Fruit fly (Drosophila melanogaster) whole organism, embryonic: ENCODE measurements around the gene Mics1.

Source experiments
- Awh ChIP-seq: fragments of 200-800 bp; sonication (Bioruptor generic); IDR thresholded peaks from 2 replicates; pipeline ENCODE4, ENCODE4 v1.3.6; 2022; ENCODE audit warnings: missing biosample characterization, missing genetic modification characterization
- Bgb ChIP-seq: fragments of 200-800 bp; sonication (Bioruptor generic); IDR thresholded peaks from 2 replicates; pipeline ENCODE4 v1.3.6; 2022; ENCODE audit warnings: missing biosample characterization, missing genetic modification characterization; ENCODE audit not compliant: partially characterized antibody
- CG12744 ChIP-seq: fragments of 200-800 bp; sonication (Bioruptor generic); optimal IDR thresholded peaks from 2 replicates; lab custom pipeline; 2016; ENCODE audit warnings: missing biosample characterization, missing genetic modification characterization
- CG13287 ChIP-seq: fragments of 200-800 bp; sonication (Bioruptor generic); IDR thresholded peaks from 2 replicates; pipeline ENCODE4 v1.3.6; 2022; ENCODE audit warnings: missing biosample characterization, missing genetic modification characterization; ENCODE audit not compliant: partially characterized antibody
- CG15514 ChIP-seq: fragments of 200-800 bp; sonication (Bioruptor generic); optimal IDR thresholded peaks from 3 replicates; lab custom pipeline; 2017; ENCODE audit warnings: missing biosample characterization, missing genetic modification characterization, mild to moderate bottlenecking, moderate library complexity, missing genetic modification reagents
- CG16813 ChIP-seq: fragments of 200-800 bp; sonication (Bioruptor generic); IDR thresholded peaks from 3 replicates; pipeline ENCODE4 v1.3.6; 2022; ENCODE audit warnings: missing biosample characterization, missing genetic modification characterization; ENCODE audit not compliant: partially characterized antibody
- CG16863 ChIP-seq: fragments of 200-800 bp; sonication (Bioruptor generic); optimal IDR thresholded peaks from 3 replicates; lab custom pipeline; 2016; ENCODE audit warnings: missing biosample characterization, missing genetic modification characterization
- CG17328 ChIP-seq: fragments of 200-800 bp; sonication (Bioruptor generic); IDR thresholded peaks from 2 replicates; pipeline ENCODE4 v1.3.6; 2022; ENCODE audit warnings: missing biosample characterization, missing genetic modification characterization
- CG17359 ChIP-seq: fragments of 200-800 bp; sonication (Bioruptor generic); optimal IDR thresholded peaks from 3 replicates; lab custom pipeline; 2018; ENCODE audit warnings: missing biosample characterization, mild to moderate bottlenecking, missing genetic modification characterization, moderate library complexity
- CG17361 ChIP-seq: fragments of 200-800 bp; sonication (Bioruptor generic); IDR thresholded peaks from 3 replicates; pipeline ENCODE4 v1.3.6; 2022; ENCODE audit warnings: missing biosample characterization, missing genetic modification characterization
- CG2116 ChIP-seq: fragments of 200-800 bp; sonication (Bioruptor generic); optimal IDR thresholded peaks from 3 replicates; lab custom pipeline; 2018; ENCODE audit warnings: missing biosample characterization, mild to moderate bottlenecking, missing genetic modification characterization
- CG2199 ChIP-seq: fragments of 200-800 bp; sonication (Bioruptor generic); IDR thresholded peaks from 3 replicates; pipeline ENCODE4 v1.3.6; 2022; ENCODE audit warnings: missing biosample characterization, missing genetic modification characterization
- CG32532 ChIP-seq: fragments of 200-800 bp; sonication (Bioruptor generic); IDR thresholded peaks from 2 replicates; pipeline ENCODE4 v1.3.6; 2022; ENCODE audit warnings: missing biosample characterization, missing genetic modification characterization
- CG34224 ChIP-seq: fragments of 200-800 bp; sonication (Bioruptor generic); IDR thresholded peaks from 3 replicates; pipeline ENCODE4 v1.3.6; 2022; ENCODE audit warnings: missing biosample characterization, missing genetic modification characterization; ENCODE audit not compliant: partially characterized antibody
- CG42726 ChIP-seq: fragments of 200-800 bp; sonication (Bioruptor generic); IDR thresholded peaks from 2 replicates; pipeline ENCODE4 v1.3.6; 2022; ENCODE audit warnings: missing biosample characterization, missing genetic modification characterization; ENCODE audit not compliant: partially characterized antibody
- CG4282 ChIP-seq: fragments of 200-800 bp; sonication (Bioruptor generic); optimal IDR thresholded peaks from 2 replicates; lab custom pipeline; 2016; ENCODE audit warnings: missing biosample characterization, missing genetic modification characterization
- CG4617 ChIP-seq: fragments of 200-800 bp; sonication (Bioruptor generic); optimal IDR thresholded peaks from 3 replicates; lab custom pipeline; 2016; ENCODE audit warnings: missing biosample characterization, missing genetic modification characterization, borderline replicate concordance
- CG7963 ChIP-seq: fragments of 200-800 bp; sonication (Bioruptor generic); IDR thresholded peaks from 3 replicates; pipeline ENCODE4 v1.3.6; 2022; ENCODE audit warnings: missing biosample characterization, missing genetic modification characterization; ENCODE audit not compliant: partially characterized antibody
- CG8924 ChIP-seq: fragments of 200-800 bp; optimal IDR thresholded peaks from 3 replicates; lab custom pipeline; 2019; ENCODE audit warnings: missing biosample characterization, mild to moderate bottlenecking, missing genetic modification characterization, moderate library complexity
- CG9437 ChIP-seq: fragments of 200-800 bp; sonication (Bioruptor generic); optimal IDR thresholded peaks from 2 replicates; lab custom pipeline; 2018; ENCODE audit warnings: missing biosample characterization, mild to moderate bottlenecking, missing genetic modification characterization
- CG9727 ChIP-seq: fragments of 200-800 bp; sonication (Bioruptor generic); optimal IDR thresholded peaks from 3 replicates; lab custom pipeline; 2017; ENCODE audit warnings: missing biosample characterization, mild to moderate bottlenecking, missing genetic modification characterization
- Dll ChIP-seq: fragments of 200-800 bp; sonication (Bioruptor generic); IDR thresholded peaks from 4 replicates; pipeline ENCODE4 v1.3.6; 2022; ENCODE audit warnings: missing biosample characterization, missing genetic modification characterization; ENCODE audit not compliant: partially characterized antibody
- HLH4C ChIP-seq: fragments of 200-800 bp; sonication (Bioruptor generic); IDR thresholded peaks from 3 replicates; pipeline ENCODE4 v1.3.6; 2022; ENCODE audit warnings: missing biosample characterization, missing genetic modification characterization; ENCODE audit not compliant: partially characterized antibody
- Opbp ChIP-seq: fragments of 200-800 bp; sonication (Bioruptor generic); IDR thresholded peaks from 3 replicates; pipeline ENCODE4 v1.3.6; 2022; ENCODE audit warnings: missing biosample characterization, missing genetic modification characterization; ENCODE audit not compliant: partially characterized antibody
- Scr ChIP-seq: fragments of 200-800 bp; sonication (Bioruptor generic); IDR thresholded peaks from 2 replicates; pipeline ENCODE4 v1.3.6; 2022; ENCODE audit warnings: missing biosample characterization, missing genetic modification characterization; ENCODE audit not compliant: partially characterized antibody
- ac ChIP-seq: fragments of 200-800 bp; sonication (Bioruptor generic); optimal IDR thresholded peaks from 3 replicates; lab custom pipeline; 2017; ENCODE audit warnings: missing biosample characterization, mild to moderate bottlenecking, missing genetic modification characterization
- amos ChIP-seq: fragments of 200-800 bp; sonication (Bioruptor generic); IDR thresholded peaks from 2 replicates; pipeline ENCODE4 v1.3.6; 2022; ENCODE audit warnings: missing biosample characterization, missing genetic modification characterization; ENCODE audit not compliant: partially characterized antibody
- ato ChIP-seq: fragments of 200-800 bp; sonication (Bioruptor generic); IDR thresholded peaks from 2 replicates; pipeline ENCODE4 v1.3.6; 2022; ENCODE audit warnings: missing biosample characterization, missing genetic modification characterization; ENCODE audit not compliant: partially characterized antibody
- bbx ChIP-seq: fragments of 200-800 bp; sonication (Bioruptor generic); IDR thresholded peaks from 2 replicates; pipeline ENCODE4 v1.3.6; 2022; ENCODE audit warnings: missing biosample characterization, missing genetic modification characterization; ENCODE audit not compliant: partially characterized antibody
- disco-r ChIP-seq: fragments of 200-800 bp; sonication (Bioruptor generic); optimal IDR thresholded peaks from 2 replicates; lab custom pipeline; 2016; ENCODE audit warnings: missing biosample characterization, missing genetic modification characterization
- eve ChIP-seq, 2 experiments: fragments of >200 bp; optimal IDR thresholded peaks; 2 replicates each; lab custom pipeline; 2017; ENCODE audit warnings: missing biosample characterization in 2 of 2, missing genetic modification characterization in 2 of 2
- hbn ChIP-seq: fragments of 200-800 bp; sonication (Bioruptor generic); IDR thresholded peaks from 2 replicates; pipeline ENCODE4 v1.3.6; 2022; ENCODE audit warnings: missing biosample characterization, missing genetic modification characterization; ENCODE audit not compliant: partially characterized antibody
- inv ChIP-seq: fragments of 200-800 bp; sonication (Bioruptor generic); IDR thresholded peaks from 2 replicates; pipeline ENCODE4 v1.3.6; 2022; ENCODE audit warnings: missing biosample characterization, missing genetic modification characterization; ENCODE audit not compliant: partially characterized antibody
- knrl ChIP-seq: fragments of 200-800 bp; sonication (Bioruptor generic); IDR thresholded peaks from 3 replicates; pipeline ENCODE4 v1.3.6; 2022; ENCODE audit warnings: missing biosample characterization, missing genetic modification characterization; ENCODE audit not compliant: partially characterized antibody
- mirr ChIP-seq: fragments of 200-800 bp; sonication (Bioruptor generic); optimal IDR thresholded peaks from 3 replicates; lab custom pipeline; 2018; ENCODE audit warnings: missing biosample characterization, mild to moderate bottlenecking, missing genetic modification characterization
- mld ChIP-seq: fragments of 200-800 bp; sonication (Bioruptor generic); IDR thresholded peaks from 3 replicates; pipeline ENCODE4 v1.3.6; 2022; ENCODE audit warnings: missing biosample characterization, missing genetic modification characterization; ENCODE audit not compliant: partially characterized antibody
- pan ChIP-seq, 4 experiments: fragments of >200 bp in 3 of 4; fragments of 200-800 bp in 1 of 4; sonication (Bioruptor generic) in 1 of 4; optimal IDR thresholded peaks in 3 of 4; IDR thresholded peaks in 1 of 4; 2 replicates each; pipeline versions ENCODE4 v1.3.6 to Lab custom; 2017 to 2022; ENCODE audit warnings: missing biosample characterization in 2 of 4, missing genetic modification characterization in 2 of 4, mixed read lengths in 1 of 4
- pnt ChIP-seq: fragments of 200-800 bp; sonication (Bioruptor generic); optimal IDR thresholded peaks from 3 replicates; lab custom pipeline; 2016; ENCODE audit warnings: missing biosample characterization, missing genetic modification characterization
- psq ChIP-seq: fragments of 200-800 bp; sonication (Bioruptor generic); optimal IDR thresholded peaks from 2 replicates; lab custom pipeline; 2017; ENCODE audit warnings: missing biosample characterization, missing genetic modification characterization
- row ChIP-seq: fragments of 200-800 bp; sonication (Bioruptor generic); IDR thresholded peaks from 3 replicates; pipeline ENCODE4 v1.3.6; 2022; ENCODE audit warnings: missing biosample characterization, missing genetic modification characterization
- sens ChIP-seq: fragments of 200-800 bp; sonication (Bioruptor generic); peaks from one replicate; lab custom pipeline; 2016; ENCODE audit warnings: missing biosample characterization, missing genetic modification characterization
- seq ChIP-seq: fragments of 200-800 bp; sonication (Bioruptor generic); IDR thresholded peaks from 2 replicates; pipeline ENCODE4 v1.3.6; 2022; ENCODE audit warnings: missing biosample characterization, missing genetic modification characterization
- slbo ChIP-seq: fragments of 200-800 bp; sonication (Bioruptor generic); IDR thresholded peaks from 2 replicates; pipeline ENCODE4 v1.3.6; 2022; ENCODE audit warnings: missing biosample characterization, missing genetic modification characterization
- sna ChIP-seq: fragments of 200-800 bp; sonication (Bioruptor generic); IDR thresholded peaks from 2 replicates; pipeline ENCODE4 v1.3.6; 2022; ENCODE audit warnings: missing biosample characterization, missing genetic modification characterization; ENCODE audit not compliant: partially characterized antibody
- tap ChIP-seq: fragments of 200-800 bp; optimal IDR thresholded peaks from 3 replicates; lab custom pipeline; 2019; ENCODE audit warnings: missing biosample characterization, mild to moderate bottlenecking, missing genetic modification characterization, moderate library complexity
- tna ChIP-seq: fragments of 200-800 bp; sonication (Bioruptor generic); IDR thresholded peaks from 2 replicates; pipeline ENCODE4 v1.3.6; 2022; ENCODE audit warnings: missing biosample characterization, missing genetic modification characterization; ENCODE audit not compliant: partially characterized antibody

Mics1 gene

DNA sequence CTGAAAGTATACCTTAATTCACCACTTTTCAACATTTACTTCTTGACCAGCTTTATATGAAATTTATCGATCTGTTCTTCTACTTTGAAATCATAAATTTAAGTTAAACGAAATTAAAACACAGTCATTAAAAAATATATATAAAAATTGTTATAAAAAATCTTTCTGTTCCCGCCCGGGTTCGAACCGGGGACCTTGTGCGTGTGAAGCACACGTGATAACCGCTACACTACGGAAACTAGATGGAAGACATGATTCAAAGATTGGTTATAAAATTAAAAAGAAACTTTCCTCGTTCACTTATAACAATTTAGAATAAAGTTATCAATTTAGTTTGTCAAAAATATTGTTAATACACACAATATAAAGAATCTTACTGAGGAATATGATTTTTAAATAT, 30.3 kb downstream of the Mics1 start (continued):
- TF ChIP-seq CG2116 (GFP tag; lab: Kevin White, UChicago) (no peak), eve (GFP tag; optimal IDR thresholded peaks at IDR 0.05; lab: Kevin White, UChicago) (peak in 1 of 2 experiments; percentile 13), CG4282 (GFP tag; lab: Kevin White, UChicago) (no peak), tna (GFP tag; lab: Robert Waterston, UW) (peak; percentile 63), row (no peak), seq (GFP tag; lab: Robert Waterston, UW) (no peak), pan (optimal IDR thresholded peaks at IDR 0.05; lab: Kevin White, UChicago) (no peak), pan (GFP tag; optimal IDR thresholded peaks at IDR 0.05 in 1 of 2, IDR thresholded peaks at IDR 0.05 in 1 of 2) (no peak), Dll (GFP tag; lab: Robert Waterston, UW) (peak; percentile 59; the same call in 2 of the 4 replicates), psq (GFP tag; lab: Kevin White, UChicago) (no peak), CG16863 (GFP tag; lab: Kevin White, UChicago) (no peak), CG15514 (GFP tag; lab: Kevin White, UChicago) (no peak), Bgb (peak; percentile 75), CG2199 (GFP tag; lab: Robert Waterston, UW) (0 out of 3 replicates have a peak, but pooled peaks have one; percentile 27), CG12744 (no peak), CG42726 (peak; percentile 61; the same call in 1 of the 2 replicates), CG7963 (GFP tag; lab: Robert Waterston, UW) (peak; percentile 78; the same call in 2 of the 3 replicates), CG9437 (GFP tag; lab: Kevin White, UChicago) (no peak), inv (0 out of 2 replicates have a peak, but pooled peaks have one; percentile 30), knrl (GFP tag; lab: Robert Waterston, UW) (peak; percentile 45; the same call in 2 of the 3 replicates), slbo (GFP tag; lab: Robert Waterston, UW) (no peak), CG32532 (GFP tag; lab: Robert Waterston, UW) (no peak), hbn (GFP tag; lab: Robert Waterston, UW) (no peak), ac (GFP tag; lab: Kevin White, UChicago) (no peak), CG16813 (GFP tag; lab: Robert Waterston, UW) (peak; percentile 84), sens (GFP tag; lab: Kevin White, UChicago) (peak; percentile 41), CG4617 (GFP tag; lab: Kevin White, UChicago) (no peak), ato (GFP tag; lab: Robert Waterston, UW) (peak; percentile 74; the same call in 1 of the 2 replicates), mirr (GFP tag; lab: Kevin White, UChicago) (no peak), CG17359 (no peak), CG8924 (no peak), bbx (GFP tag; lab: Robert Waterston, UW) (peak; percentile 74; the same call in 1 of the 2 replicates), CG17328 (no peak), tap (tag; lab: Kevin White, UChicago) (no peak), sna (0 out of 2 replicates have a peak, but pooled peaks have one; percentile 9), mld (GFP tag; lab: Robert Waterston, UW) (peak; percentile 73; the same call in 2 of the 3 replicates), disco-r (GFP tag; lab: Kevin White, UChicago) (no peak), Awh (GFP tag; lab: Robert Waterston, UW) (no peak), HLH4C (GFP tag; lab: Robert Waterston, UW) (peak; percentile 63; the same call in 2 of the 3 replicates), CG9727 (no peak), CG17361 (GFP tag; lab: Robert Waterston, UW) (peak; percentile 29; the same call in 1 of the 3 replicates), CG34224 (GFP tag; lab: Robert Waterston, UW) (peak; percentile 44; the same call in 1 of the 3 replicates), pnt (GFP tag; lab: Kevin White, UChicago) (no peak), CG13287 (GFP tag; lab: Robert Waterston, UW) (peak; percentile 34; the same call in 1 of the 2 replicates), Scr (GFP tag; lab: Robert Waterston, UW) (peak; percentile 65), Opbp (GFP tag; lab: Robert Waterston, UW) (peak; percentile 76; the same call in 2 of the 3 replicates), amos (GFP tag; lab: Robert Waterston, UW) (peak; percentile 78; the same call in 1 of the 2 replicates)
